Worm (Caenorhabditis elegans): ENCODE results near the gene F55C9.11.

ce11 chrV:19301934-19302333, 7.6 kb downstream of the F55C9.11 start, which contains the start of gene fbxb-62:
- TF ChIP-seq him-1 (tag; optimal IDR thresholded peaks at IDR 0.05) (no peak), W03F9.2 (tag; optimal IDR thresholded peaks at IDR 0.05) (no peak), dao-5 (tag; optimal IDR thresholded peaks at IDR 0.05) (no peak)
